Worm (Caenorhabditis elegans): ENCODE results near the gene max-2.

- TF ChIP-seq ztf-4 (tag; optimal IDR thresholded peaks at IDR 0.05) (no peak), elt-2 (tag; optimal IDR thresholded peaks at IDR 0.05) (no peak), pha-4 (tag; optimal IDR thresholded peaks at IDR 0.05) (no peak), nhr-237 (tag; optimal IDR thresholded peaks at IDR 0.05) (no peak), ceh-9 (tag; optimal IDR thresholded peaks at IDR 0.05) (no peak), zag-1 (tag; optimal IDR thresholded peaks at IDR 0.05) (no peak), ztf-11 (tag; optimal IDR thresholded peaks at IDR 0.05) (no peak), ceh-16 (tag; optimal IDR thresholded peaks at IDR 0.05) (no peak), nhr-77 (tag; optimal IDR thresholded peaks at IDR 0.05) (no peak)
Measured at ce11 chrII:13065251-13065650, 39.6 kb upstream of the max-2 start.
